Fruit fly (Drosophila melanogaster): ENCODE results near the gene RpL9.

RpL9 gene

dm6 chr2L:10964493-10964892 is 39.5 kb downstream of the RpL9 start:
- TF ChIP-seq CG17801 (GFP tag; optimal IDR thresholded peaks at IDR 0.05; ENCODE audit: partially characterized antibody): no peak

dm6 chr2L:10963979-10964378 is 40.0 kb downstream of the RpL9 start, which contains the start of gene dpr2:
Gene dpr2, minus strand, starts transcription at chr2L:10964153.
- no peak for TF ChIP-seq CG17801 (GFP tag; optimal IDR thresholded peaks at IDR 0.05; ENCODE audit: partially characterized antibody)

All from ovary, adult (tissue).